Worm (Caenorhabditis elegans) whole organism, mixed stage, embryonic: ENCODE measurements around the gene C15F1.5.

ENCODE experiments used
- M03D4.4 ChIP-seq: sonication (generic microtip); optimal IDR thresholded peaks from 2 replicates; lab custom pipeline; 2017; ENCODE audit warnings: mild to moderate bottlenecking, missing genetic modification characterization, missing compliant biosample characterization
- bed-3 ChIP-seq: fragments of 200-800 bp; sonication (Bioruptor generic); optimal IDR thresholded peaks from 3 replicates; lab custom pipeline; 2018; ENCODE audit warnings: mild to moderate bottlenecking, missing genetic modification characterization, moderate library complexity, missing compliant biosample characterization
- blmp-1 ChIP-seq: fragments of 150-350 bp; optimal IDR thresholded peaks from 2 replicates; lab custom pipeline; 2014; ENCODE audit warnings: missing biosample characterization, missing genetic modification characterization
- ceh-39 ChIP-seq: fragments of 150-350 bp; optimal IDR thresholded peaks from 2 replicates; lab custom pipeline; 2014; ENCODE audit warnings: missing biosample characterization, missing genetic modification characterization
- ceh-43 ChIP-seq: fragments of 200-800 bp; sonication (Bioruptor generic); optimal IDR thresholded peaks from 2 replicates; lab custom pipeline; 2018; ENCODE audit warnings: mild to moderate bottlenecking, missing genetic modification characterization, moderate library complexity, missing compliant biosample characterization
- ceh-83 ChIP-seq: fragments of 200-800 bp; sonication (Bioruptor generic); optimal IDR thresholded peaks from 2 replicates; lab custom pipeline; 2018; ENCODE audit warnings: mild to moderate bottlenecking, missing genetic modification characterization, missing compliant biosample characterization
- ces-1 ChIP-seq: fragments of 150-350 bp; optimal IDR thresholded peaks from 2 replicates; lab custom pipeline; 2014; ENCODE audit warnings: missing biosample characterization, missing genetic modification reagents, missing genetic modification characterization
- cnd-1 ChIP-seq: fragments of 200-800 bp; sonication (Bioruptor generic); optimal IDR thresholded peaks from 2 replicates; lab custom pipeline; 2018; ENCODE audit warnings: mild to moderate bottlenecking, missing genetic modification characterization, missing compliant biosample characterization
- drap-1 ChIP-seq: fragments of 200-800 bp; sonication (Bioruptor generic); optimal IDR thresholded peaks from 3 replicates; lab custom pipeline; 2018; ENCODE audit warnings: mild to moderate bottlenecking, missing genetic modification characterization, missing compliant biosample characterization
- elt-1 ChIP-seq: sonication (generic microtip); optimal IDR thresholded peaks from 2 replicates; lab custom pipeline; 2017; ENCODE audit warnings: missing genetic modification characterization, mild to moderate bottlenecking, missing compliant biosample characterization, antibody characterized with exemption, moderate library complexity, borderline replicate concordance; ENCODE audit not compliant: insufficient read depth
- elt-3 ChIP-seq: fragments of 150-350 bp; optimal IDR thresholded peaks from 2 replicates; lab custom pipeline; 2014; ENCODE audit warnings: missing biosample characterization, missing genetic modification characterization
- flh-1 ChIP-seq: fragments of 200-800 bp; sonication (Bioruptor generic); optimal IDR thresholded peaks from 2 replicates; lab custom pipeline; 2018; ENCODE audit warnings: mild to moderate bottlenecking, missing genetic modification characterization, moderate library complexity, missing compliant biosample characterization
- ham-2 ChIP-seq: fragments of 200-800 bp; sonication (Bioruptor generic); optimal IDR thresholded peaks from 2 replicates; lab custom pipeline; 2018; ENCODE audit warnings: mild to moderate bottlenecking, missing genetic modification characterization, missing compliant biosample characterization
- hlh-1 ChIP-seq: fragments of 150-350 bp; optimal IDR thresholded peaks from 2 replicates; lab custom pipeline; 2014; ENCODE audit warnings: missing biosample characterization, missing genetic modification reagents, missing genetic modification characterization
- lin-13 ChIP-seq: fragments of 150-350 bp; optimal IDR thresholded peaks from 2 replicates; lab custom pipeline; 2014; ENCODE audit warnings: missing biosample characterization, missing genetic modification characterization
- lin-32 ChIP-seq: fragments of 200-800 bp; sonication (Bioruptor generic); optimal IDR thresholded peaks from 2 replicates; lab custom pipeline; 2018; ENCODE audit warnings: mild to moderate bottlenecking, missing genetic modification characterization, missing compliant biosample characterization
- lsy-2 ChIP-seq: fragments of 150-350 bp; optimal IDR thresholded peaks from 2 replicates; lab custom pipeline; 2014; ENCODE audit warnings: missing biosample characterization, missing genetic modification characterization
- mab-5 ChIP-seq: fragments of 150-350 bp; optimal IDR thresholded peaks from 2 replicates; lab custom pipeline; 2014; ENCODE audit warnings: missing biosample characterization, missing genetic modification characterization
- mep-1 ChIP-seq: fragments of 150-350 bp; optimal IDR thresholded peaks from 2 replicates; lab custom pipeline; 2017; ENCODE audit warnings: missing biosample characterization, missing genetic modification reagents, missing genetic modification characterization, inconsistent platforms
- mls-2 ChIP-seq: sonication (generic microtip); optimal IDR thresholded peaks from 2 replicates; lab custom pipeline; 2016; ENCODE audit warnings: mild to moderate bottlenecking, missing genetic modification characterization, moderate library complexity, missing compliant biosample characterization
- nhr-12 ChIP-seq: fragments of 150-350 bp; optimal IDR thresholded peaks from 2 replicates; lab custom pipeline; 2014; ENCODE audit warnings: missing biosample characterization, missing genetic modification characterization
- nhr-2 ChIP-seq: fragments of 150-350 bp; optimal IDR thresholded peaks from 2 replicates; lab custom pipeline; 2014; ENCODE audit warnings: missing biosample characterization, missing genetic modification characterization
- nhr-237 ChIP-seq: fragments of 150-350 bp; optimal IDR thresholded peaks from 2 replicates; lab custom pipeline; 2014; ENCODE audit warnings: missing biosample characterization, missing genetic modification characterization
- nhr-28 ChIP-seq: fragments of 150-350 bp; optimal IDR thresholded peaks from 2 replicates; lab custom pipeline; 2014; ENCODE audit warnings: missing biosample characterization, missing genetic modification characterization
- nhr-76 ChIP-seq: sonication (generic microtip); optimal IDR thresholded peaks from 2 replicates; lab custom pipeline; 2017; ENCODE audit warnings: missing biosample characterization, missing genetic modification characterization
- pha-4 ChIP-seq: fragments of 150-350 bp; optimal IDR thresholded peaks from 2 replicates; lab custom pipeline; 2018; ENCODE audit warnings: missing biosample characterization, missing genetic modification reagents, missing genetic modification characterization
- sem-2 ChIP-seq: fragments of 200-800 bp; sonication (Bioruptor generic); optimal IDR thresholded peaks from 2 replicates; lab custom pipeline; 2018; ENCODE audit warnings: mild to moderate bottlenecking, missing genetic modification characterization, missing compliant biosample characterization
- snpc-4 ChIP-seq: fragments of 150-350 bp; optimal IDR thresholded peaks from 2 replicates; lab custom pipeline; 2014; ENCODE audit warnings: missing biosample characterization, missing genetic modification characterization
- sptf-1 ChIP-seq: sonication (generic microtip); optimal IDR thresholded peaks from 2 replicates; lab custom pipeline; 2017; ENCODE audit warnings: mild to moderate bottlenecking, missing genetic modification characterization, moderate library complexity, missing compliant biosample characterization
- tbx-8 ChIP-seq: fragments of 200-800 bp; sonication (Bioruptor generic); optimal IDR thresholded peaks from 2 replicates; lab custom pipeline; 2018; ENCODE audit warnings: mild to moderate bottlenecking, missing genetic modification characterization, moderate library complexity, missing compliant biosample characterization
- unc-120 ChIP-seq: sonication (generic microtip); optimal IDR thresholded peaks from 2 replicates; lab custom pipeline; 2017; ENCODE audit warnings: missing genetic modification characterization, missing compliant biosample characterization; ENCODE audit not compliant: poor library complexity, severe bottlenecking
- unc-39 ChIP-seq: fragments of 150-350 bp; optimal IDR thresholded peaks from 2 replicates; lab custom pipeline; 2014; ENCODE audit warnings: missing biosample characterization, missing genetic modification characterization
- unc-62 ChIP-seq: fragments of 150-350 bp; optimal IDR thresholded peaks from 2 replicates; lab custom pipeline; 2014; ENCODE audit warnings: missing biosample characterization, missing genetic modification reagents, missing genetic modification characterization
- zip-8 ChIP-seq: fragments of 150-350 bp; optimal IDR thresholded peaks from 2 replicates; lab custom pipeline; 2014; ENCODE audit warnings: missing biosample characterization, missing genetic modification characterization
- ztf-11 ChIP-seq: fragments of 150-350 bp; optimal IDR thresholded peaks from 2 replicates; lab custom pipeline; 2014; ENCODE audit warnings: missing biosample characterization, missing genetic modification characterization

C15F1.5 gene

DNA sequence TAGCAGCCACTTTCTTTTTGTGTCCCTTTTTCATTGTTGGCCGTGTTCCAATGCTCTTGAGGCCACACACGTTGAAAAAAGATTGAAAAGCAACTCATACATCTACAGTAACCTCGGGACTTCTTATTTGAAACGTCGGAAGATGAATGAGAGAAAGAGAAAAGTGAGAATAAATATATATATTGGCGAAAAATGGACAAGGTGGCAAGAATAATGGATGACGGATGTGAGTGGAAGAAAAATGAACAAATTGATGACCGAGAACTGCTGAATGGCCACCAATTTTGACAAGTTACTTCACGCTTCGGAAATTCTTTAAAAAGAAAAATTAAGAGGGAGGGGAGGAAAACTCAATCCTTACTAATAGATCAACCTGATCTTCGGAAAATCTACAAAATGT is 12.3 kb downstream of the C15F1.5 start:
- no peak for TF ChIP-seq ceh-39 (tag; lab: Kevin White, UChicago)
- TF ChIP-seq elt-3: no peak
- TF ChIP-seq cnd-1 (tag; lab: Kevin White, UChicago): no peak
- no peak for TF ChIP-seq blmp-1 (tag; lab: Kevin White, UChicago)
- TF ChIP-seq ceh-43 (GFP tag; lab: Kevin White, UChicago): no peak
- no peak for TF ChIP-seq unc-39

DNA sequence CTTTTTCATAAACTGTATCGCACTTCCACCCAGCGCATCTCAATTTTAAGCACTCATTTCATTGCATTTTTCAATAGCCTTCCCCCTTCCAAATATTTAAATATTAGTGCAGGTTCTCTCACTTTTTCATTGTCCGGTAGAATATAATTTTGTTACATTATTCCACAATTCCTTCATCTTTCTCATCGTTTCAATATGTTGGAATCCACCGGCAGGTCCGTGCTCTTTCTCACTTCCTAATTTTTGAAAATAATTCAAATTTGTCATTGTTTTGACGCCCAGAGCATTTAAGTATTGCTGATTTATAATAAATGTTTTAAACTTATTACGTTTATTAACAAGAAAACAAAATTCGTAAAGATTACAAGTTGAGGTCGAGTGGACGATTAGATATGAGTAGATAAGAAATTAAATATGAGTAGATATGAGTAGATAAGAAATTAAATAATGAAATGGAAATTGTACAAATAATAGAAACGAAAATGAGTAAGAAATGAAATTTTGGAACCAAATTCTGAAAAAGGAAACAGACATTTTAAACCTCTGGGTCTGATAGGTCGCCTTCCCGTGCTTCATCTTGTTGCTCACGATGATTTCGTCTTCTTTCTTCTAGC is 15.2 kb downstream of the C15F1.5 start:
- no peak for TF ChIP-seq nhr-237
- TF ChIP-seq nhr-76 (tag; lab: Kevin White, UChicago): no peak
- TF ChIP-seq flh-1 (GFP tag; lab: Kevin White, UChicago): no peak
- TF ChIP-seq nhr-28 (tag; lab: Kevin White, UChicago): no peak
- no peak for TF ChIP-seq elt-1
- TF ChIP-seq nhr-2: no peak
- no peak for TF ChIP-seq sem-2 (GFP tag; lab: Kevin White, UChicago)
- TF ChIP-seq sptf-1 (tag; lab: Kevin White, UChicago): no peak
- no peak for TF ChIP-seq mab-5 (tag; lab: Kevin White, UChicago)
- no peak for TF ChIP-seq elt-3
- TF ChIP-seq zip-8 (tag; lab: Kevin White, UChicago): no peak
- TF ChIP-seq unc-39: no peak
- no peak for TF ChIP-seq ceh-39 (tag; lab: Kevin White, UChicago)
- no peak for TF ChIP-seq ces-1 (GFP tag; lab: Kevin White, UChicago)
- TF ChIP-seq, all 35 proteins: peak for 0

DNA sequence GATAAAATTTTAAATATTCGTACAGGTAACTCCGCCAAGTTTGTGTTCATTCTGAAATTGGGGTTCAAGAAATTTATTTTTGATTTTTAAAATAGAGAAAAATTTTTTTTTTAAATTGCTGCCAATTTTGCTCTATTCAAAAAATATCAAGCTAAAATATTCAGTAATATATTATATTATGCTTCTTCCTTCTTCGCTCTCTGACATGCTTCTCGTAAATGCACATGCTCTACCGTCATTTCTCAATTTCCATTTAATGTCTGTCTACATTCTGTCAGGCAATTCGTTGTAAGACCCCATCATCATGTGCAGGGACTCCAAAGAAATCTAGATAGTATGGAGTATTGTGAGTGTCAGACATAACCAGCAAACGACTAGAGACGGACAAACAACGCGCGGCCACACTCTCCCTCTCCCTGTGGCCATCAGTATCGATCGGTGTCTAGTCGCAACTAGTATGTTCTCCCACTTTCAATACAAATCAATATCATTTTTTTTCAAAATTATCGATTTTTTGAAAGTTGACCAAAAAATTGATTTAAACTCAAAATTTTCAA is 19.1 kb downstream of the C15F1.5 start, which contains the start of the genes malt-1 and ceh-38:
TSS of gene malt-1 (minus strand) at position 51 of the 557 bp plus-strand sequence.
TSS of gene ceh-38 (plus strand) at position 277 of the 557 bp plus-strand sequence.
- peak; percentile 93 for TF ChIP-seq nhr-237
- peak; percentile 21 for TF ChIP-seq nhr-12
- peak; percentile 26 for TF ChIP-seq nhr-28 (tag; lab: Kevin White, UChicago)
- TF ChIP-seq mls-2 (tag; lab: Kevin White, UChicago): peak; percentile 61
- TF ChIP-seq ham-2 (GFP tag; lab: Kevin White, UChicago): no peak
- TF ChIP-seq lin-13 (tag; lab: Kevin White, UChicago): peak; percentile 37
- TF ChIP-seq sptf-1 (tag; lab: Kevin White, UChicago): peak; percentile 66
- TF ChIP-seq unc-120 (tag; lab: Kevin White, UChicago): peak; percentile 86
- peak; percentile 87 for TF ChIP-seq mab-5 (tag; lab: Kevin White, UChicago)
- peak; percentile 95 for TF ChIP-seq ceh-39 (tag; lab: Kevin White, UChicago)
- TF ChIP-seq mep-1: peak; percentile 91
- TF ChIP-seq elt-3: no peak
- no peak for TF ChIP-seq bed-3
- TF ChIP-seq blmp-1 (tag; lab: Kevin White, UChicago): no peak
- TF ChIP-seq drap-1 (GFP tag; lab: Kevin White, UChicago): peak; percentile 66
- TF ChIP-seq ces-1 (GFP tag; lab: Kevin White, UChicago): peak; percentile 92
- peak; percentile 90 for TF ChIP-seq lsy-2 (tag; lab: Kevin White, UChicago)
- no peak for TF ChIP-seq snpc-4 (tag; lab: Kevin White, UChicago)
- TF ChIP-seq unc-39: no peak
- TF ChIP-seq lin-32 (GFP tag; lab: Kevin White, UChicago): no peak
- TF ChIP-seq elt-1: no peak
- TF ChIP-seq hlh-1 (tag; lab: Kevin White, UChicago): peak; percentile 77
- TF ChIP-seq nhr-76 (tag; lab: Kevin White, UChicago): no peak
- no peak for TF ChIP-seq ceh-43 (GFP tag; lab: Kevin White, UChicago)
- TF ChIP-seq cnd-1 (tag; lab: Kevin White, UChicago): peak; percentile 59
- TF ChIP-seq flh-1 (GFP tag; lab: Kevin White, UChicago): no peak
- peak; percentile 6 for TF ChIP-seq sem-2 (GFP tag; lab: Kevin White, UChicago)
- TF ChIP-seq ztf-11 (tag; lab: Kevin White, UChicago): peak; percentile 31
- TF ChIP-seq zip-8 (tag; lab: Kevin White, UChicago): no peak
- TF ChIP-seq M03D4.4: peak; percentile 4
- TF ChIP-seq ceh-83 (GFP tag; lab: Kevin White, UChicago): peak; percentile 34
- TF ChIP-seq tbx-8: no peak
- TF ChIP-seq nhr-2: peak; percentile 44
- TF ChIP-seq pha-4 (tag; lab: Kevin White, UChicago): peak; percentile 94
- TF ChIP-seq unc-62 (GFP tag; lab: Kevin White, UChicago): peak; percentile 90
